Worm (Caenorhabditis elegans) whole organism, midembryonic: ENCODE data around the gene lys-4.

Experiments used
- cog-1 ChIP-seq: sonication (generic microtip); optimal IDR thresholded peaks from 2 replicates; lab custom pipeline; 2016; ENCODE audit warnings: missing genetic modification characterization, missing compliant biosample characterization
- ztf-23 ChIP-seq: fragments of 200-800 bp; sonication (Bioruptor generic); IDR thresholded peaks from 2 replicates; pipeline ENCODE4 v1.3.6; 2022; ENCODE audit warnings: missing genetic modification reagents, missing genetic modification characterization, missing compliant biosample characterization

Gene lys-4

DNA sequence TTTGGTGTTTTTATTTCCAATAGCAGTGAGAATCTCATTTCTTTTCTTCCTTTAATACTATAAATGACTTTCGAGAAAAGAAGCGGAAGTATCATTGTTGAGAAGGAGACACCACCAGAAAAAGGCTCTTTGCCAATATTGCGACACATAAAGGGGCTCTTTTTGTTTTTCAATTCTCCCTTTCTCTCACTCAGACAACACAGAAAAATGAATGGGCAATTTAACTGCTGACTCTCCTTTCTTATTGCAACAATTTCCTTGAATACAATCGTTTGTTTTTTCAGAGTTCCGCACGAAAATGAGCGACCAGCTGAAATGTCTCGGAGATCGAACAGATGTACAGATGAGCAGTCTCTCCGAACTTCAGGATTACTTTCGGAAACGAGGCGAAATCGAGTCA lies 48.6 kb downstream of the lys-4 start:
- TF ChIP-seq ztf-23 (GFP tag; lab: Robert Waterston, UW): no peak

DNA sequence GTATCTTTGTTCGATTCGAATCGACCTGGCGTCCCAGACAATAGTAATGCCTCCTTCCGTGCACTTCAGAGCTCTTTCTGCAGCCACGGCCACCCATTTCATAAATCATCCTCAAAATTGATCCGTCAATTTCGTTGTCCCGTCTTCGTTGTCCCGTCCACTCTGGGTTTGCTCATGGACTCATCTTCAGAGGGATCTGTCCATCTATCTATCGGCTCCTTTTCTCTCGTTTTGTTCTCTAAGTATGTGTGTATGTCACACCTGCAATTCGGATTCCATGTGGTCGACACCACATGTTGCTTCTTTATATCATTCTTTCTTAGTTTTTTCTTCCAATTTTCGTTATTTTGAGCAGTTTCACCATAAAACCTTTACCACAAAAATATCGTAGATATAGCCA lies 50.5 kb downstream of the lys-4 start:
- TF ChIP-seq cog-1 (tag; lab: Kevin White, UChicago): no peak
